Worm (Caenorhabditis elegans): ENCODE data around the gene alh-1.

ce11 chrIII:5047175-5047574 lies 30.4 kb upstream of the alh-1 start, which contains the start of gene txbp-3:
- no peak for TF ChIP-seq tbx-9 (tag; optimal IDR thresholded peaks at IDR 0.05; ENCODE audit: borderline replicate concordance)
- TF ChIP-seq D2030.7 (GFP tag; IDR thresholded peaks at IDR 0.05) = no peak
- no peak for TF ChIP-seq dox-1 (GFP tag; IDR thresholded peaks at IDR 0.05)
- no peak for TF ChIP-seq nhr-27 (tag; optimal IDR thresholded peaks at IDR 0.05)
- no peak for TF ChIP-seq aptf-3 (GFP tag; IDR thresholded peaks at IDR 0.05)
- TF ChIP-seq ccch-3 (GFP tag; optimal IDR thresholded peaks at IDR 0.05) = no peak
- no peak for TF ChIP-seq ama-1 (optimal IDR thresholded peaks at IDR 0.05)
- no peak for TF ChIP-seq ama-1 (GFP tag; optimal IDR thresholded peaks at IDR 0.05)
- TF ChIP-seq bed-2 (GFP tag; IDR thresholded peaks at IDR 0.05) = no peak
- TF ChIP-seq hlh-12 (tag; optimal IDR thresholded peaks at IDR 0.05) = no peak
- no peak for TF ChIP-seq unc-130 (GFP tag; optimal IDR thresholded peaks at IDR 0.05)
- TF ChIP-seq lsl-1 (GFP tag; optimal IDR thresholded peaks at IDR 0.05) = no peak
- no peak for TF ChIP-seq dpl-1 (GFP tag; optimal IDR thresholded peaks at IDR 0.05)

Measured in whole organism, young adult.